Worm (Caenorhabditis elegans) whole organism, late embryonic: ENCODE results near the gene F25B5.6.
A peak's percentile ranks its signal among the peaks of the same experiment; 100 is the strongest.

Source experiments
- C08G9.2 ChIP-seq: sonication (generic microtip); optimal IDR thresholded peaks from 2 replicates; lab custom pipeline; 2016; ENCODE audit warnings: mild to moderate bottlenecking, missing genetic modification characterization, moderate library complexity, missing compliant biosample characterization
- F13H6.1 ChIP-seq: sonication (generic microtip); optimal IDR thresholded peaks from 2 replicates; lab custom pipeline; 2016; ENCODE audit warnings: missing genetic modification characterization, missing compliant biosample characterization
- K02D7.2 ChIP-seq: sonication (generic microtip); optimal IDR thresholded peaks from 2 replicates; lab custom pipeline; 2017; ENCODE audit warnings: mild to moderate bottlenecking, missing genetic modification characterization, missing compliant biosample characterization
- T23F11.4 ChIP-seq: fragments of 200-800 bp; sonication (Bioruptor generic); optimal IDR thresholded peaks from 2 replicates; lab custom pipeline; 2018; ENCODE audit warnings: mild to moderate bottlenecking, missing genetic modification characterization, missing compliant biosample characterization
- ama-1 ChIP-seq: fragments of 150-350 bp; optimal IDR thresholded peaks from 2 replicates; lab custom pipeline; 2014
- ceh-14 ChIP-seq: sonication (generic microtip); optimal IDR thresholded peaks from 2 replicates; lab custom pipeline; 2016; ENCODE audit warnings: missing genotype, missing genetic modification characterization, missing compliant biosample characterization
- ceh-30 ChIP-seq: fragments of 150-350 bp; optimal IDR thresholded peaks from 2 replicates; lab custom pipeline; 2014; ENCODE audit warnings: missing biosample characterization, missing genetic modification characterization
- ceh-31 ChIP-seq: sonication (generic microtip); optimal IDR thresholded peaks from 2 replicates; lab custom pipeline; 2016; ENCODE audit warnings: missing genetic modification characterization, missing compliant biosample characterization
- ceh-45 ChIP-seq: fragments of 200-800 bp; sonication (Bioruptor generic); IDR thresholded peaks from 2 replicates; pipeline ENCODE4 v1.3.6; 2022; ENCODE audit warnings: missing genetic modification reagents, missing genetic modification characterization, missing compliant biosample characterization
- ceh-48 ChIP-seq: sonication (generic microtip); optimal IDR thresholded peaks from 2 replicates; lab custom pipeline; 2016; ENCODE audit warnings: missing genetic modification characterization, inconsistent platforms, missing compliant biosample characterization
- ceh-6 ChIP-seq: fragments of 200-800 bp; sonication (Bioruptor generic); optimal IDR thresholded peaks from 2 replicates; lab custom pipeline; 2018; ENCODE audit warnings: mild to moderate bottlenecking, missing genetic modification characterization, missing compliant biosample characterization
- che-1 ChIP-seq: sonication (generic microtip); optimal IDR thresholded peaks from 2 replicates; lab custom pipeline; 2016; ENCODE audit warnings: mild to moderate bottlenecking, missing genetic modification characterization, missing compliant biosample characterization
- elt-2 ChIP-seq: sonication (generic microtip); optimal IDR thresholded peaks from 2 replicates; lab custom pipeline; 2016; ENCODE audit warnings: missing genetic modification reagents, missing genetic modification characterization, missing compliant biosample characterization
- ets-4 ChIP-seq: sonication (generic microtip); optimal IDR thresholded peaks from 2 replicates; lab custom pipeline; 2016; ENCODE audit warnings: missing genetic modification characterization, missing compliant biosample characterization
- eyg-1 ChIP-seq: sonication (generic microtip); optimal IDR thresholded peaks from 2 replicates; lab custom pipeline; 2016; ENCODE audit warnings: missing genotype, missing genetic modification characterization, missing compliant biosample characterization
- fax-1 ChIP-seq: sonication (generic microtip); optimal IDR thresholded peaks from 2 replicates; lab custom pipeline; 2016; ENCODE audit warnings: missing genotype, missing genetic modification characterization, missing compliant biosample characterization
- fkh-10 ChIP-seq: fragments of 150-350 bp; optimal IDR thresholded peaks from 2 replicates; lab custom pipeline; 2014; ENCODE audit warnings: missing biosample characterization, missing genetic modification reagents, missing genetic modification characterization
- hlh-15 ChIP-seq: sonication (generic microtip); optimal IDR thresholded peaks from 2 replicates; lab custom pipeline; 2016; ENCODE audit warnings: missing genetic modification characterization, missing compliant biosample characterization
- hlh-30 ChIP-seq: sonication (generic microtip); optimal IDR thresholded peaks from 2 replicates; lab custom pipeline; 2017; ENCODE audit warnings: antibody characterized with exemption, missing genetic modification characterization, missing compliant biosample characterization; ENCODE audit not compliant: insufficient read depth
- hlh-6 ChIP-seq: sonication (generic microtip); optimal IDR thresholded peaks from 2 replicates; lab custom pipeline; 2016; ENCODE audit warnings: missing genotype, missing genetic modification characterization, missing compliant biosample characterization
- lim-6 ChIP-seq: sonication (generic microtip); optimal IDR thresholded peaks from 2 replicates; lab custom pipeline; 2016; ENCODE audit warnings: missing genetic modification characterization, missing compliant biosample characterization
- nfya-1 ChIP-seq: sonication (generic microtip); optimal IDR thresholded peaks from 2 replicates; lab custom pipeline; 2017; ENCODE audit warnings: missing genetic modification characterization, mild to moderate bottlenecking, missing compliant biosample characterization, antibody characterized with exemption, moderate library complexity
- nhr-11 ChIP-seq: fragments of 150-350 bp; optimal IDR thresholded peaks from 2 replicates; lab custom pipeline; 2014; ENCODE audit warnings: missing biosample characterization, missing genetic modification characterization
- nhr-232 ChIP-seq: sonication (generic microtip); optimal IDR thresholded peaks from 2 replicates; lab custom pipeline; 2016; ENCODE audit warnings: missing genetic modification characterization, missing compliant biosample characterization
- npax-4 ChIP-seq: sonication (generic microtip); optimal IDR thresholded peaks from 2 replicates; lab custom pipeline; 2016; ENCODE audit warnings: missing genetic modification characterization, missing compliant biosample characterization
- pat-9 ChIP-seq: fragments of 200-800 bp; sonication (Bioruptor generic); optimal IDR thresholded peaks from 2 replicates; lab custom pipeline; 2018; ENCODE audit warnings: mild to moderate bottlenecking, missing genetic modification characterization, moderate library complexity, missing compliant biosample characterization
- pax-1 ChIP-seq: fragments of 150-350 bp; optimal IDR thresholded peaks from 2 replicates; lab custom pipeline; 2014; ENCODE audit warnings: missing biosample characterization, missing genetic modification characterization
- pha-2 ChIP-seq: sonication (generic microtip); optimal IDR thresholded peaks from 2 replicates; lab custom pipeline; 2017; ENCODE audit warnings: mild to moderate bottlenecking, missing genetic modification characterization, missing compliant biosample characterization
- pqm-1 ChIP-seq: sonication (generic microtip); optimal IDR thresholded peaks from 2 replicates; lab custom pipeline; 2016; ENCODE audit warnings: missing genetic modification characterization, missing compliant biosample characterization
- rnt-1 ChIP-seq: sonication (generic microtip); optimal IDR thresholded peaks from 2 replicates; lab custom pipeline; 2016; ENCODE audit warnings: missing genetic modification characterization, missing compliant biosample characterization
- sox-2 ChIP-seq: fragments of 200-800 bp; sonication (Bioruptor generic); IDR thresholded peaks from 2 replicates; pipeline ENCODE4 v1.3.6; 2022; ENCODE audit warnings: missing genetic modification reagents, missing genetic modification characterization, missing compliant biosample characterization
- tbx-2 ChIP-seq: sonication (generic microtip); optimal IDR thresholded peaks from 2 replicates; lab custom pipeline; 2016; ENCODE audit warnings: missing genetic modification characterization, missing compliant biosample characterization
- tbx-7 ChIP-seq: sonication (generic microtip); optimal IDR thresholded peaks from 2 replicates; lab custom pipeline; 2016; ENCODE audit warnings: missing genotype, missing genetic modification characterization, missing compliant biosample characterization
- unc-55 ChIP-seq: sonication (generic microtip); optimal IDR thresholded peaks from 2 replicates; lab custom pipeline; 2017; ENCODE audit warnings: missing biosample characterization, missing genetic modification reagents, missing genetic modification characterization

F25B5.6 gene

ce11 chrIII:5948986-5949385, 453 bp upstream of the F25B5.6 start:
- no peak for TF ChIP-seq che-1 (tag; lab: Kevin White, UChicago)

DNA sequence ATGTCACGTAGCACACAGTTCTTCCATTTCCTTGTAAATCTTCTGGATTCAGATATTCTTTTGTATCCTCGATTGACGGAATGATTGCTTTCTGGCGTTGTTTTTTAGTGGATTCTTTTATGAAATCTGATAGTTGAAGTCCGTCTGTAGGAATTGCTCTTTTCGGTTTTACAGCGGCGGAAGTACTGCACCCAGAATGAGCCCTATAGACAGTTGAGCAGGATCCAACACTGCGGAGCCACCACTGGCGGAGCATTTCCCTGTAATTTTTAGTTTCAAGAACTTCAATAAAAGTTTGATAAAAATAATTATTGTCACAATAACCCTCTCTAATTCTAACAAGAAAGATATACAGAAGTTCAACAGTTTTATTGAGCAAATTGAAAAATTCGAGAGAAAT, 2.7 kb downstream of the F25B5.6 start, which contains the start of gene F25B5.5:
TSS of gene F25B5.5 (minus strand) at position 260 of the 400 bp plus-strand sequence.
- no peak for TF ChIP-seq hlh-15 (tag; lab: Kevin White, UChicago)
- TF ChIP-seq fax-1 (tag; lab: Kevin White, UChicago) = no peak
- no peak for TF ChIP-seq npax-4
- no peak for TF ChIP-seq ceh-6 (GFP tag; lab: Kevin White, UChicago)

- TF ChIP-seq ceh-45 (GFP tag; lab: Robert Waterston, UW) (no peak), K02D7.2 (tag; lab: Kevin White, UChicago) (no peak), T23F11.4 (no peak), ama-1 (peak; percentile 86), hlh-6 (tag; lab: Kevin White, UChicago) (no peak)
Measured at ce11 chrIII:5943368-5944180, 5.0 kb downstream of the F25B5.6 start.

DNA sequence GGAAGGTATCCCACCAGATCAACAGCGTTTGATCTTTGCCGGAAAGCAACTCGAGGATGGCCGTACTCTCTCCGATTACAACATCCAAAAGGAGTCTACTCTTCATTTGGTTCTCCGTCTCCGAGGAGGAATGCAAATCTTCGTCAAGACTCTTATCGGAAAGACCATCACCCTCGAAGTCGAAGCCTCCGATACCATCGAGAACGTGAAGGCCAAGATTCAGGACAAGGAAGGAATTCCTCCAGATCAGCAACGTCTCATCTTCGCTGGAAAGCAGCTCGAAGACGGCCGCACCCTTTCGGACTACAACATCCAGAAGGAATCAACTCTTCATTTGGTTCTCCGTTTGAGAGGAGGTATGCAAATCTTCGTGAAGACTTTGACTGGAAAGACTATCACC, 6.4 kb downstream of the F25B5.6 start:
- TF ChIP-seq pha-2 (tag; lab: Kevin White, UChicago) (no peak), sox-2 (GFP tag; lab: Robert Waterston, UW) (no peak), ceh-30 (tag; lab: Kevin White, UChicago) (no peak), fax-1 (tag; lab: Kevin White, UChicago) (no peak), nhr-11 (tag; lab: Kevin White, UChicago) (no peak), nfya-1 (tag; lab: Kevin White, UChicago) (no peak), tbx-7 (tag; lab: Kevin White, UChicago) (no peak), elt-2 (tag; lab: Kevin White, UChicago) (no peak), F13H6.1 (tag; lab: Kevin White, UChicago) (no peak)

ce11 chrIII:5940525-5940974, 8.0 kb downstream of the F25B5.6 start:
- TF ChIP-seq sox-2 (GFP tag; lab: Robert Waterston, UW) (no peak), hlh-6 (tag; lab: Kevin White, UChicago) (no peak), pqm-1 (tag; lab: Kevin White, UChicago) (no peak), nhr-232 (tag; lab: Kevin White, UChicago) (peak; percentile 5), ceh-31 (tag; lab: Kevin White, UChicago) (peak; percentile 38), pat-9 (no peak), rnt-1 (no peak), fkh-10 (GFP tag; lab: Kevin White, UChicago) (no peak), tbx-2 (no peak), unc-55 (GFP tag; lab: Kevin White, UChicago) (peak; percentile 35), ama-1 (peak; percentile 84), ets-4 (tag; lab: Kevin White, UChicago) (no peak), elt-2 (tag; lab: Kevin White, UChicago) (peak; percentile 18), lim-6 (no peak), K02D7.2 (tag; lab: Kevin White, UChicago) (no peak), eyg-1 (tag; lab: Kevin White, UChicago) (no peak), nhr-11 (tag; lab: Kevin White, UChicago) (no peak), nfya-1 (tag; lab: Kevin White, UChicago) (peak; percentile 61), ceh-48 (tag; lab: Kevin White, UChicago) (peak; percentile 95), ceh-14 (peak; percentile 5), C08G9.2 (tag; lab: Kevin White, UChicago) (peak; percentile 44), pax-1 (no peak), hlh-30 (tag; lab: Kevin White, UChicago) (peak; percentile 94)
